Worm (Caenorhabditis elegans) whole organism, L3 larva: ENCODE measurements around the gene K09E9.4.

Source experiments
- ama-1 ChIP-seq: fragments of 150-350 bp; optimal IDR thresholded peaks from 2 replicates; lab custom pipeline; 2018
- egl-27 ChIP-seq: sonication (generic microtip); optimal IDR thresholded peaks from 4 replicates; lab custom pipeline; 2017; ENCODE audit warnings: missing biosample characterization, missing genetic modification reagents, missing genetic modification characterization
- nhr-28 ChIP-seq: fragments of 150-350 bp; optimal IDR thresholded peaks from 2 replicates; lab custom pipeline; 2014; ENCODE audit warnings: missing biosample characterization, missing genetic modification characterization
- pha-4 ChIP-seq: fragments of 150-350 bp; optimal IDR thresholded peaks from 2 replicates; lab custom pipeline; 2014; ENCODE audit warnings: missing biosample characterization, missing genetic modification reagents, missing genetic modification characterization
- ztf-4 ChIP-seq: fragments of 150-350 bp; optimal IDR thresholded peaks from 2 replicates; lab custom pipeline; 2014; ENCODE audit warnings: missing biosample characterization, missing genetic modification characterization

DNA sequence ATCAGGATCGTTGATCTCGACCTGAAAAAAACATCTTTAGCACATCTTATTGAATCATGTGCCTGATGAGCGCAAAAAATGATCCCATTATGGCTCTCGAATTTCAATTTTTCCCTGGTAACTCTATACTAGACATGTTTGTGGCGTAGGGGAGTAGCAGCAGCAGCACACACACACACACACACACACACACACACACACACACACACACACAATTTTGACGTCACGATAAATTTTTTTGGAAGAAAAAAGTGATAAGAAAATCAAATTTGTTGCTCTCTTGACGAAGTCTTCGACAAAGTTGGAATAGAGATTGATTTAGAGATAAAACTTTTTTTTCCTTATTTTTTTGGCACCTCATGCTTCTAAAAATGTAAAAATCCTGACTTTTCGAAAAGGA, 625 bp downstream of the K09E9.4 start:
- TF ChIP-seq pha-4 (tag; lab: Kevin White, UChicago) (no peak), ztf-4 (no peak), nhr-28 (tag; lab: Kevin White, UChicago) (no peak), ama-1 (no peak), egl-27 (tag; lab: Kevin White, UChicago) (no peak)
